Fruit fly (Drosophila melanogaster): ENCODE results near the gene Muc18B.

DNA sequence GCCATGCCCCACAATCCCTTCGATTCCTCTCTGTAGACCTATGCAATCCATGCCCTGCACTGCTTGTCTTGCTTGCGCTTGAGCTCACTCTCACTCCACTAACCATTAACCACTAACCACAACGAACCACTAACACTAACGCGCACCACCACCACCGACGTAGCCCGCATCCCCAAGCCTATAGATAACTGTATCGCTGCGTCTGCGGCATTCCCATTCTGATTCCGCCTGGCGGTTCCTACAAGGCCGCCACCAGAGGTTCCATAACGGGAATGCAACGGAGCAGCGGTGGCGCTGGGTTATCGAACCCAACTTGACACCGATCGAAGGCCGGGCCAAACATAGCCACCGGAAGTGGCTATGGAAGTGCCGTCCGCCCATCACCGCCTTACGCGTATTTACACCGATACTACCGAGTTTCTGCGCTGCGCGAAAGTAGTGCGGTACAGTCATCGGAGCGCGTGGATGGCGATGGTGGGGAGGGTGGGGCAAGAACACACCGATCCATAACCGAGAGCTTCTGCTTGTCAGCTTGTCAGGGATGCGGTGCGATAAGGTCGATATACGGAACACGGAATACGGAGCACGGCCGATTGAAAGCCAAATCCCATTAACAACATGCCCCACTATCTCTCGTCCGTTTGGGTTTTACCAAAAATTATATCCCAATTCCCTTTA lies 50.6 kb downstream of the Muc18B start:
- TF ChIP-seq Sox14 (GFP tag; optimal IDR thresholded peaks at IDR 0.05) (no peak), Hr4 (GFP tag; optimal IDR thresholded peaks at IDR 0.05) (no peak), CG11294 (GFP tag; IDR thresholded peaks at IDR 0.05) (no peak), CG1621 (tag; optimal IDR thresholded peaks at IDR 0.05) (no peak), CG8632 (GFP tag; optimal IDR thresholded peaks at IDR 0.05) (no peak), CG6276 (GFP tag; optimal IDR thresholded peaks at IDR 0.05) (no peak), vri (GFP tag; optimal IDR thresholded peaks at IDR 0.05) (no peak), acj6 (GFP tag; optimal IDR thresholded peaks at IDR 0.05) (no peak), Gug (GFP tag; IDR thresholded peaks at IDR 0.05) (no peak), CG7368 (GFP tag; optimal IDR thresholded peaks at IDR 0.05) (no peak)
